Fruit fly (Drosophila melanogaster) whole organism, embryonic: ENCODE data around the gene CG5355.

Source experiments
- Antp ChIP-seq: fragments of 200-800 bp; sonication (Bioruptor generic); optimal IDR thresholded peaks from 3 replicates; lab custom pipeline; 2016; ENCODE audit warnings: missing biosample characterization, missing genetic modification characterization
- Asciz ChIP-seq: fragments of 200-800 bp; sonication (Bioruptor generic); optimal IDR thresholded peaks from 2 replicates; lab custom pipeline; 2017; ENCODE audit warnings: missing biosample characterization, mild to moderate bottlenecking, missing genetic modification characterization, missing genetic modification reagents
- C15 ChIP-seq: fragments of 200-800 bp; sonication (Bioruptor generic); IDR thresholded peaks from 3 replicates; pipeline ENCODE4 v1.3.6; 2022; ENCODE audit warnings: missing biosample characterization, missing genetic modification characterization
- CG10147 ChIP-seq: fragments of 200-800 bp; sonication (Bioruptor generic); optimal IDR thresholded peaks from 2 replicates; lab custom pipeline; 2019; ENCODE audit warnings: missing biosample characterization, mild to moderate bottlenecking, missing genetic modification characterization, moderate library complexity
- CG11093 ChIP-seq: fragments of 200-800 bp; sonication (Bioruptor generic); IDR thresholded peaks from 3 replicates; pipeline ENCODE4 v1.3.6; 2022; ENCODE audit warnings: missing biosample characterization, missing genetic modification characterization
- CG11247 ChIP-seq: fragments of 200-800 bp; sonication (Bioruptor generic); IDR thresholded peaks from 2 replicates; pipeline ENCODE4 v1.3.6; 2022; ENCODE audit warnings: missing biosample characterization, missing genetic modification characterization
- CG13424 ChIP-seq: fragments of 200-800 bp; sonication (Bioruptor generic); optimal IDR thresholded peaks from 2 replicates; lab custom pipeline; 2019; ENCODE audit warnings: missing biosample characterization, mild to moderate bottlenecking, missing genetic modification characterization, moderate library complexity
- CG17328 ChIP-seq: fragments of 200-800 bp; sonication (Bioruptor generic); IDR thresholded peaks from 2 replicates; pipeline ENCODE4 v1.3.6; 2022; ENCODE audit warnings: missing biosample characterization, missing genetic modification characterization
- CG18764 ChIP-seq: fragments of 200-800 bp; sonication (Bioruptor generic); optimal IDR thresholded peaks from 3 replicates; lab custom pipeline; 2016; ENCODE audit warnings: missing biosample characterization, missing genetic modification characterization
- CG30431 ChIP-seq: fragments of 200-800 bp; sonication (Bioruptor generic); optimal IDR thresholded peaks from 2 replicates; lab custom pipeline; 2017; ENCODE audit warnings: missing biosample characterization, missing genetic modification characterization
- CG3065 ChIP-seq: fragments of 200-800 bp; sonication (Bioruptor generic); optimal IDR thresholded peaks from 2 replicates; lab custom pipeline; 2016; ENCODE audit warnings: missing biosample characterization, missing genetic modification characterization
- CG3838 ChIP-seq: fragments of 200-800 bp; sonication (Bioruptor generic); optimal IDR thresholded peaks from 3 replicates; lab custom pipeline; 2016; ENCODE audit warnings: missing biosample characterization, missing genetic modification characterization
- CG5245 ChIP-seq: fragments of 200-800 bp; sonication (Bioruptor generic); optimal IDR thresholded peaks from 3 replicates; lab custom pipeline; 2016; ENCODE audit warnings: missing biosample characterization, missing genetic modification characterization
- CG9932 ChIP-seq: fragments of 200-800 bp; sonication (Bioruptor generic); IDR thresholded peaks from 2 replicates; pipeline ENCODE4 v1.3.6; 2022; ENCODE audit warnings: missing biosample characterization, missing genetic modification characterization
- D19A ChIP-seq: fragments of 200-800 bp; optimal IDR thresholded peaks from 3 replicates; lab custom pipeline; 2019; ENCODE audit warnings: missing biosample characterization, mild to moderate bottlenecking, missing genetic modification characterization, moderate library complexity
- Deaf1 ChIP-seq: fragments of 200-800 bp; optimal IDR thresholded peaks from 3 replicates; lab custom pipeline; 2019; ENCODE audit warnings: missing biosample characterization, mild to moderate bottlenecking, missing genetic modification characterization, moderate library complexity
- Dfd ChIP-seq, 2 experiments: fragments of >200 bp; optimal IDR thresholded peaks; 2 replicates each; lab custom pipeline; 2017; ENCODE audit warnings: missing biosample characterization in 2 of 2, missing genetic modification characterization in 2 of 2
- Doc3 ChIP-seq: fragments of 200-800 bp; sonication (Bioruptor generic); IDR thresholded peaks from 3 replicates; pipeline ENCODE4 v1.3.6; 2022; ENCODE audit warnings: missing biosample characterization, missing genetic modification characterization; ENCODE audit not compliant: partially characterized antibody
- Ets97D ChIP-seq: fragments of 200-800 bp; sonication (Bioruptor generic); optimal IDR thresholded peaks from 3 replicates; lab custom pipeline; 2016; ENCODE audit warnings: missing biosample characterization, missing genetic modification characterization
- HmgD ChIP-seq: fragments of 200-800 bp; sonication (Bioruptor generic); optimal IDR thresholded peaks from 3 replicates; lab custom pipeline; 2016; ENCODE audit warnings: missing biosample characterization, missing genetic modification characterization
- Hmx ChIP-seq: fragments of 200-800 bp; sonication (Bioruptor generic); optimal IDR thresholded peaks from 2 replicates; lab custom pipeline; 2016; ENCODE audit warnings: missing biosample characterization, missing genetic modification characterization
- Pdp1 ChIP-seq, 2 experiments: fragments of 200-800 bp; sonication (Bioruptor generic); optimal IDR thresholded peaks; 3 replicates each; lab custom pipeline; 2016; ENCODE audit warnings: missing biosample characterization in 2 of 2, missing genetic modification characterization in 2 of 2, mild to moderate bottlenecking in 1 of 2, moderate library complexity in 1 of 2
- Ravus ChIP-seq: fragments of 200-800 bp; sonication (Bioruptor generic); IDR thresholded peaks from 2 replicates; pipeline ENCODE4 v1.3.6; 2022; ENCODE audit warnings: missing biosample characterization, missing genetic modification characterization
- Rfx ChIP-seq: fragments of 200-800 bp; sonication (Bioruptor generic); IDR thresholded peaks from 2 replicates; pipeline ENCODE4 v1.3.6; 2022; ENCODE audit warnings: missing biosample characterization, missing genetic modification characterization
- Taf1 ChIP-seq: fragments of 200-800 bp; sonication (Bioruptor generic); IDR thresholded peaks from 2 replicates; pipeline ENCODE4 v1.3.6; 2022; ENCODE audit warnings: missing biosample characterization, missing genetic modification characterization
- Tbp ChIP-seq: fragments of >200 bp; optimal IDR thresholded peaks from 2 replicates; lab custom pipeline; 2018; ENCODE audit warnings: missing biosample characterization, missing genetic modification characterization
- Trl ChIP-seq, 3 experiments: fragments of >200 bp in 2 of 3; fragments of 200-800 bp in 1 of 3; sonication (Bioruptor generic) in 1 of 3; optimal IDR thresholded peaks; 2 replicates in 1 of 3; 3 replicates in 2 of 3; lab custom pipeline; 2016 to 2017; ENCODE audit warnings: missing biosample characterization in 1 of 3, missing genetic modification characterization in 1 of 3
- cato ChIP-seq: fragments of 200-800 bp; sonication (Bioruptor generic); optimal IDR thresholded peaks from 2 replicates; lab custom pipeline; 2016; ENCODE audit warnings: missing biosample characterization, missing genetic modification characterization, borderline replicate concordance
- cg ChIP-seq: fragments of 200-800 bp; sonication (Bioruptor generic); optimal IDR thresholded peaks from 3 replicates; lab custom pipeline; 2019; ENCODE audit warnings: missing biosample characterization, mild to moderate bottlenecking, missing genetic modification characterization, moderate library complexity
- chinmo ChIP-seq: fragments of 200-800 bp; sonication (Bioruptor generic); IDR thresholded peaks from 4 replicates; pipeline ENCODE4 v1.3.6; 2022; ENCODE audit warnings: missing biosample characterization, missing genetic modification characterization; ENCODE audit not compliant: partially characterized antibody
- esg ChIP-seq: fragments of 200-800 bp; sonication (Bioruptor generic); conservative IDR thresholded peaks from 2 replicates; pipeline ENCODE4 v1.3.6; 2022; ENCODE audit warnings: missing biosample characterization, missing genetic modification characterization
- ewg ChIP-seq: fragments of 200-800 bp; sonication (Bioruptor generic); optimal IDR thresholded peaks from 3 replicates; lab custom pipeline; 2017; ENCODE audit warnings: mild to moderate bottlenecking, missing biosample characterization, missing genetic modification reagents, missing genetic modification characterization
- exex ChIP-seq: fragments of 200-800 bp; sonication (Bioruptor generic); optimal IDR thresholded peaks from 4 replicates; lab custom pipeline; 2018; ENCODE audit warnings: missing biosample characterization, mild to moderate bottlenecking, missing genetic modification characterization, moderate library complexity
- fd102C ChIP-seq: fragments of 200-800 bp; sonication (Bioruptor generic); optimal IDR thresholded peaks from 2 replicates; lab custom pipeline; 2018; ENCODE audit warnings: missing biosample characterization, mild to moderate bottlenecking, missing genetic modification characterization, moderate library complexity
- ftz-f1 ChIP-seq: fragments of 200-800 bp; sonication (Bioruptor generic); optimal IDR thresholded peaks from 2 replicates; lab custom pipeline; 2016; ENCODE audit warnings: missing biosample characterization, missing genetic modification characterization
- ham ChIP-seq: fragments of 200-800 bp; sonication (Bioruptor generic); IDR thresholded peaks from 2 replicates; pipeline ENCODE4 v1.3.6; 2022; ENCODE audit warnings: missing biosample characterization, missing genetic modification characterization
- her ChIP-seq: fragments of 200-800 bp; sonication (Bioruptor generic); optimal IDR thresholded peaks from 2 replicates; lab custom pipeline; 2016; ENCODE audit warnings: missing biosample characterization, missing genetic modification characterization
- klu ChIP-seq: fragments of 200-800 bp; sonication (Bioruptor generic); IDR thresholded peaks from 2 replicates; pipeline ENCODE4 v1.3.6; 2022; ENCODE audit warnings: missing biosample characterization, missing genetic modification characterization
- lilli ChIP-seq: fragments of 200-800 bp; sonication (Bioruptor generic); optimal IDR thresholded peaks from 3 replicates; lab custom pipeline; 2016; ENCODE audit warnings: missing biosample characterization, missing genetic modification characterization
- nerfin-2 ChIP-seq: fragments of 200-800 bp; sonication (Bioruptor generic); IDR thresholded peaks from 2 replicates; pipeline ENCODE4 v1.3.6; 2022; ENCODE audit warnings: missing biosample characterization, missing genetic modification characterization; ENCODE audit not compliant: partially characterized antibody
- ranshi ChIP-seq: fragments of 200-800 bp; sonication (Bioruptor generic); IDR thresholded peaks from 2 replicates; pipeline ENCODE4 v1.3.6; 2022; ENCODE audit warnings: missing biosample characterization, missing genetic modification characterization
- repo ChIP-seq: fragments of 200-800 bp; sonication (Bioruptor generic); optimal IDR thresholded peaks from 2 replicates; lab custom pipeline; 2016; ENCODE audit warnings: missing biosample characterization, missing genetic modification characterization
- stc ChIP-seq: fragments of 200-800 bp; sonication (Bioruptor generic); IDR thresholded peaks from 2 replicates; pipeline ENCODE4 v1.3.6; 2022; ENCODE audit warnings: missing biosample characterization, missing genetic modification characterization
- toy ChIP-seq: fragments of 200-800 bp; sonication (Bioruptor generic); IDR thresholded peaks from 2 replicates; pipeline ENCODE4 v1.3.6; 2022; ENCODE audit warnings: missing biosample characterization, missing genetic modification characterization
- trh ChIP-seq: fragments of 200-800 bp; sonication (Bioruptor generic); optimal IDR thresholded peaks from 2 replicates; lab custom pipeline; 2016; ENCODE audit warnings: missing biosample characterization, missing genetic modification characterization
- vfl ChIP-seq: fragments of 200-800 bp; sonication (Bioruptor generic); optimal IDR thresholded peaks from 2 replicates; lab custom pipeline; 2016; ENCODE audit warnings: missing biosample characterization, missing genetic modification characterization
- zfh1 ChIP-seq: fragments of 200-800 bp; sonication (Bioruptor generic); IDR thresholded peaks from 3 replicates; pipeline ENCODE4 v1.3.6; 2022; ENCODE audit warnings: missing biosample characterization, missing genetic modification characterization
- zfh2 ChIP-seq: fragments of 200-800 bp; sonication (Bioruptor generic); optimal IDR thresholded peaks from 2 replicates; lab custom pipeline; 2016; ENCODE audit warnings: missing biosample characterization, missing genetic modification characterization

CG5355 gene

DNA sequence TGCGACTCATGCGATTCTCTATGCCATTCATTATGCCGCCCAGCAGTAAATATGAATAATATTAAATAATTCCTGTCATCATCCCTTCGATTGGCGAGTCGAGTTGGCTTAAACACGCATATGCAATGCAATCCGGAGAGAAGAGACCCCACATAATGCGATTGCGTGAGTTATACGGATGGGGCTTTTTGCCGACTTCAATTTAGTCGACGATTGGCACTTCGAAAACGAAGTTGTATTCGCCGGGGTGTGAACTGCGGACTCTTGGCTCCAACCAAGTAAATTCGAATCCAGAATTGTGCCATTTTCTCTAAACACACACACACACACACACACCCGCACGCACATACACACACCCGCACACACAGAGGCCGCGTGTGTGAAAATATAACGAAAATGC is 37.0 kb downstream of the CG5355 start:
- TF ChIP-seq Deaf1 (tag; lab: Kevin White, UChicago) (peak; percentile 83), cg (GFP tag; lab: Kevin White, UChicago) (peak; percentile 65), ewg (peak; percentile 90), Pdp1 (GFP tag; optimal IDR thresholded peaks at IDR 0.05; lab: Kevin White, UChicago) (peak in 1 of 2 experiments; percentile 40), Trl (optimal IDR thresholded peaks at IDR 0.05; lab: Kevin White, UChicago) (no peak), Trl (GFP tag; optimal IDR thresholded peaks at IDR 0.05; lab: Kevin White, UChicago) (peak; percentile 1), stc (GFP tag; lab: Robert Waterston, UW) (no peak), Dfd (GFP tag; optimal IDR thresholded peaks at IDR 0.05; lab: Kevin White, UChicago) (peak in 1 of 2 experiments; percentile 8), her (GFP tag; lab: Kevin White, UChicago) (no peak)

DNA sequence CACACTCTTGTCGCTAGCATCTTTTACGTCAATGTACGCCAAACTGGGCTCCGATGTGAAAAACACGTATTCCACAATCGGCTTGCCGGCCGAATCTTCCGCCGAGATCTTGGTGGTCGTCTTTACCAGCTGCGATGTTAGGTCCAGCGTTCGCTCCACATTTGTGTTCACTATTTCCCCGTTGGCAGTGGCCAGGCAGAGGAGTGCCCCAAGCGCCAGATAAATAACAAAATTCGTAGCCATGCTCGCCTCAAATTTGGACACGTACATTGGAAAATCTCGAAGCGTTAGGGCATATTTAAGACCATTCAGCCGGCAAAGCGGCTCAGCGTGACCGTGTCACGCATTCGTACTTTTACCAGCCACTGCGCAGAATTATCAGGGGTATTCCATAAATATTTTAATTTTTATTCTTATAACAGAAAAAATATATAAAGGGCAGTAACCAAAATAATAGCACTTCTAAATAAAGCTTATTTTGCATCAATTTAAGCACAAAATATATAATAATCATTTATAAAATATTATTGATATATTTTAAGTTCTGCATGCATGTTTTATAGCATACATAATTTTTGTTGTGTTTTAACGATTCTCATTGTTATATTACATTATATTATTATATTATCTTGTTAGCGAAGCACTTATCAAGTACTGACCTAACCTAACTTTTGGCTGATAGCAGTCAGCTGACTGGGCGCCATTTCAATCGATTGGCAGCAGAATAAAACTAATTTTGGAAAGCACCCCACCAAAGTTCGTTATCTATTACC is 37.6 kb downstream of the CG5355 start, which contains the start of the genes CG33303 and dpr19:
Gene CG33303, minus strand, starts transcription at position 294 of the 773 bp plus-strand sequence.
Gene dpr19, plus strand, starts transcription at position 705 of the 773 bp plus-strand sequence.
- TF ChIP-seq ewg: peak; percentile 31
- TF ChIP-seq CG11093 (GFP tag; lab: Robert Waterston, UW): no peak
- TF ChIP-seq CG3065: no peak
- peak; percentile 20; the same call in 1 of the 2 replicates for TF ChIP-seq Taf1 (GFP tag; lab: Robert Waterston, UW)
- no peak for TF ChIP-seq ftz-f1 (GFP tag; lab: Kevin White, UChicago)
- TF ChIP-seq ham (GFP tag; lab: Robert Waterston, UW): no peak
- TF ChIP-seq Hmx (GFP tag; lab: Kevin White, UChicago): no peak
- TF ChIP-seq exex: no peak
- peak; percentile 72 for TF ChIP-seq Rfx (GFP tag; lab: Robert Waterston, UW)
- no peak for TF ChIP-seq vfl (GFP tag; lab: Kevin White, UChicago)
- TF ChIP-seq Ets97D (GFP tag; lab: Kevin White, UChicago): no peak
- no peak for TF ChIP-seq CG3838 (GFP tag; lab: Kevin White, UChicago)
- TF ChIP-seq cato: no peak
- TF ChIP-seq chinmo (GFP tag; lab: Robert Waterston, UW): 0 out of 4 replicates have a peak, but pooled peaks have one; percentile 41
- no peak for TF ChIP-seq Antp (GFP tag; lab: Kevin White, UChicago)
- no peak for TF ChIP-seq nerfin-2 (GFP tag; lab: Robert Waterston, UW)
- no peak for TF ChIP-seq repo (GFP tag; lab: Kevin White, UChicago)
- no peak for TF ChIP-seq klu (GFP tag; lab: Robert Waterston, UW)
- no peak for TF ChIP-seq fd102C (GFP tag; lab: Kevin White, UChicago)
- TF ChIP-seq CG9932 (GFP tag; lab: Robert Waterston, UW): peak; percentile 17; the same call in 1 of the 2 replicates
- TF ChIP-seq CG5245 (GFP tag; lab: Kevin White, UChicago): no peak
- peak; percentile 89 for TF ChIP-seq CG13424 (tag; lab: Kevin White, UChicago)
- peak; percentile 83 for TF ChIP-seq D19A
- peak; percentile 19 for TF ChIP-seq trh (GFP tag; lab: Kevin White, UChicago)
- peak; percentile 72 for TF ChIP-seq CG10147 (GFP tag; lab: Kevin White, UChicago)
- TF ChIP-seq esg (GFP tag; lab: Robert Waterston, UW): peak; percentile 58
- TF ChIP-seq zfh2: no peak
- TF ChIP-seq C15 (GFP tag; lab: Robert Waterston, UW): no peak
- no peak for TF ChIP-seq Ravus
- peak; percentile 51 for TF ChIP-seq CG18764 (GFP tag; lab: Kevin White, UChicago)
- TF ChIP-seq toy (GFP tag; lab: Robert Waterston, UW): no peak
- peak; percentile 79 for TF ChIP-seq CG17328 (GFP tag; lab: Robert Waterston, UW)
- TF ChIP-seq Asciz: peak; percentile 9
- TF ChIP-seq HmgD (GFP tag; lab: Kevin White, UChicago): no peak
- 0 out of 3 replicates have a peak, but pooled peaks have one; percentile 31 for TF ChIP-seq zfh1
- TF ChIP-seq Tbp (GFP tag; lab: Kevin White, UChicago): no peak
- no peak for TF ChIP-seq Doc3 (GFP tag; lab: Robert Waterston, UW)
- TF ChIP-seq ranshi (GFP tag; lab: Robert Waterston, UW): 0 out of 2 replicates have a peak, but pooled peaks have one; percentile 33
- no peak for TF ChIP-seq CG30431
- 0 out of 2 replicates have a peak, but pooled peaks have one; percentile 29 for TF ChIP-seq CG11247 (GFP tag; lab: Robert Waterston, UW)
- peak; percentile 12 for TF ChIP-seq lilli (GFP tag; lab: Kevin White, UChicago)
